Fruit fly (Drosophila melanogaster) ovary, adult (tissue): Measurements from ENCODE around the gene CG34309.
A peak's percentile ranks its signal among the peaks of the same experiment; 100 is the strongest.

Source experiments
- CG17801 ChIP-seq: fragments of 200-800 bp; optimal IDR thresholded peaks from 2 replicates; lab custom pipeline; 2019; ENCODE audit warnings: missing biosample characterization, mild to moderate bottlenecking, missing genetic modification characterization, moderate library complexity; ENCODE audit not compliant: partially characterized antibody

The CG34309 gene

DNA sequence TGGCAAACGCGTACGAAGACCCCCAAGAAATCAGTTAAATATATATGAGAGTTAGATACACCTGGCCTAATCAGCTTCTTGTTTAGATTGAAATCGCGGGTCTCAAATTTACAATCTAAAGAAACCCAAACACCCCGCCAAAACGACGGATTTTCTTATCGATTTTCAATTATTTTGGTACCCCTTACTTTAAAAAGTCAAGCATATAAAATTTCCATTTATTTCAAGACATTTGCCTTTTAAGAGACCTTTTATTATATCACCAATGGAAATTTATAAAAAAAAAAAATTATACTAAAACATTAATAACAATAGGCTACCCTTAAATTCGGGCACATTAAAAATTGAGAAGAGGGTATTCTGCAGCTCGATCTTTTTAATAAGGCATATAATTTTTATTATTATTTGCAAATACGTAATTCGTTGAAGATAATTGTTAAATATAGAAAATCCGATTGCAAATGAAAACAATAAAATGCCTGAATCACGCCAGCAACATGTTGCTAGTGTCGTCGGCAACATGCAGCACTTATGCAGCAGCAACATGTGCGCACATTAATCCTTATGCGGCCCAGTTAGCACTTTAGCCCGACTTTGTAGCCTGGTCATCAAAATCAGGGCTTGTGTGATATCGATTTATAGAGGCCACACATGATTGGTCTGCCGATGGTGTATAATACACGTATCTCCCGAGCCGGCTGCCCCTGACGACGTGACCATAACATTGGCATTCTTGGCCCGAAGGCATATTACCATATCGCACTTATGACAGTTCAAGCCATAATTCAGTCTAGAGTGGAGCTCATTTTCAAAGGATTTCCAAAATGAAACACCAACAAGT, at the start of gene CG34309, which contains the start of gene Lip3:
CG34309 (plus strand) TSS at position 791 of the 841 bp plus-strand sequence.
Lip3 (minus strand) TSS at position 65 of the 841 bp plus-strand sequence.
- no peak for TF ChIP-seq CG17801 (GFP tag; lab: Kevin White, UChicago)

DNA sequence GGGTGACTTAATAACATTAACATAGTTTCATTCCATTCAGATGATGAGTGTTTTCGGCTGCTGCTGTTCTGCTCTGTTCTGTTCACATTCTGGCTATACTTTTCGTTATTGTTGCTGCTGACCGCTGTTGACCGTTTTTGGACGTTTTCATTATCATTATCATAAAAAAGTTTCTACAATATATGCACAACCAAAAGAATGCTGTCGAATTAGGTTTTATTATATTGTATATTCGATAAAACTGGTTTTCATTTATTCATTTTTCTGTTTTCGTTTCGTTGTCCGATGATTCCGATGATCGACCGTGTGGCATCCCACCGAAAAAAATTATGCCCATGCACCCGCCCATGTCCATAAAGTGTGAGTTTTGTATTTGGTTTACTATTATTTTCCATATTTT, 39.4 kb upstream of the CG34309 start:
- TF ChIP-seq CG17801 (GFP tag; lab: Kevin White, UChicago) = no peak

DNA sequence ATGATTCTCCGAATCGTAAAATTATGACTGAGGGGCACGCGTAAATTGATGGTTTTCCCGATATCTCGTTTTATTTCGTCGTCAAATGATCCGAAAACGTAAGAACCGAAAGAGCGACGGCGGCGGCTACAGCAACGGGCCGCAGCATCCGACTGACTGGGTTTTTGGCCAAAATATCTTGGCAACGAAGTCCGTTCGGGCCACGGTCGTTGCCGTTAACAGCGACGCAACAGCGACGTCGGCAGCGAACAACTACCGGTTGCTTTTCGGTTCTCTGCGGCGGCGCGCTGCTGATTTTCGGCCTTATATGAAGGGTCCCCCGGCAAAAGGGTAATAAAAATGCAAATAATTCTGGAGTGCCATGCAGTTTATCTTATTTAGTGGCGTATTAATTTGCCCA, 38.4 kb upstream of the CG34309 start, which contains the start of gene PK2-R2:
PK2-R2 (minus strand) TSS at position 160 of the 400 bp plus-strand sequence.
- no peak for TF ChIP-seq CG17801 (GFP tag; lab: Kevin White, UChicago)

DNA sequence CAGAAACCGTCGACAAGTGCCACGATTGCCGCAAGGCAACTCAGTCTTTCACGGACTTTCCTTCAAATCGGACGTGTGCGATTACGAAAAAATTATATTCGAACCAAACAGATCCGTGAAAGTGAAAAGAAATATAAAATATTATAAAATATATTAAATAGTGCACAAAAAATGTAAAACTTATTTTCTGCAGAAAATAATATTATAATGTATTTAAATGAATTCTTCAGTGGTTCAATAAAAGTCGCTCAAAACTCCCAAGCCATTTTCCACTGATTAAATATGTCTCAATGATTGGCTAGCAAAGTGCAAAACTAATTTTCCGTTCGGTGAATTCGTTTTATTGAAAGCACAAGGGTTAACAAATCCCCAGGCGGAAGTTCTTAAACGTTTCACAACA, 34.4 kb upstream of the CG34309 start, which contains the start of gene PK2-R1:
PK2-R1 (plus strand) TSS at position 301 of the 400 bp plus-strand sequence.
- TF ChIP-seq CG17801 (GFP tag; lab: Kevin White, UChicago) = no peak

DNA sequence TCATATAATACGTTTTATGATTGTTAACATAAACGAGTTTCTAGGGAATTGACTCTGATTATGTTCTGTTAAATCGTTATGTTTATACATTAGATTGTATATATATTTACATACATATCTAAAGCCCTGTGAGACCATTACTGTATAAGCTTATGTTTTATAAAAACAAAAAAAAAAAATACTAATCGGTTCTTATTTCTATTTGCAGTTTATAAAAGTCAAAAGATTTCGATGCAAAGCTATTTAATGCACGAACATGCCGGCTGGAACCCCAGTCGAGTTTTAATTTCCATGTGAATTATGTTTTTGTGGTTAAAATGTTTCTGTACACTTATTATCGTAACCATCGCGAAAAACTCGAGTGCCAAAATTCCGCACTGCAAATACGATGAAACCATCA, 19.1 kb upstream of the CG34309 start, which contains the start of gene mthl12:
mthl12 (plus strand) TSS at position 301 of the 400 bp plus-strand sequence.
- no peak for TF ChIP-seq CG17801 (GFP tag; lab: Kevin White, UChicago)

DNA sequence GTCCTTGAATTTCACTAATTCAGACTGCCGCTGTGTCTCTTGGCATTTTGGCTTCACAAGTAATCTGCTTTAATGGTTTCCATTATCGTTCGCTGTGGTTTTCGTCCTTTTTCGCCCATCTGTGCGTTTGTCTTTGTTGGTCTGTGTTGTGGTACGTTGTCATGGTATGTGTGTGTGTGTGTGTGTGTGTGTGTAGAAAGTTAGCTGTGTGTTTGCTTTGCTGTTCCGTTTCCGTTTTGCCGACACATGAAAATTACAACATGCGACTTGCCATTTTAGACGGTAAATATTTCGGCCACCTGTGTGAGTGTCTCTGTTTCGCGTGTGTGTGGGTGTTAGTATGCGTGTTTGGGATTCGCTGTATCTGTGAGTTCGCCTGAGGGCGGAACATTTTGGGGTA, 15.5 kb upstream of the CG34309 start:
- TF ChIP-seq CG17801 (GFP tag; lab: Kevin White, UChicago) = no peak

DNA sequence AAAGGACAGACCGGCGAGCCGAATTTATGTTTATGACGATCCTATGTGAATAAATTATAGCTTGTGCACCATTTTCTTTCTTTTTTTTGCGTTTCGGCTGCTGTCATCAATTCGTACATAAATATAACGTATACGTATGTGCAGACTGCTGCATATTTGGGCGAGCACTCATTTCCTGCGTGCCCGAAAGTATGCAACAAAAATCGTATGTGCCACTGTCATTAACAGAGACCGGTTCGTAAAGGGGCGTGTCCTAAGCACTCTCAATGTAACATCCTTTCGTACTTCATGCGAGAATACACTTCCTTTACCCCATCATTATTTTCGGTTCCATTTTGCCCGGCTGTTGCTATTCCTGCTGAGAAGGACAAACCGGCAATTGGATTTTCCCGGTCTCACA, 12.3 kb upstream of the CG34309 start:
- TF ChIP-seq CG17801 (GFP tag; lab: Kevin White, UChicago) = no peak

DNA sequence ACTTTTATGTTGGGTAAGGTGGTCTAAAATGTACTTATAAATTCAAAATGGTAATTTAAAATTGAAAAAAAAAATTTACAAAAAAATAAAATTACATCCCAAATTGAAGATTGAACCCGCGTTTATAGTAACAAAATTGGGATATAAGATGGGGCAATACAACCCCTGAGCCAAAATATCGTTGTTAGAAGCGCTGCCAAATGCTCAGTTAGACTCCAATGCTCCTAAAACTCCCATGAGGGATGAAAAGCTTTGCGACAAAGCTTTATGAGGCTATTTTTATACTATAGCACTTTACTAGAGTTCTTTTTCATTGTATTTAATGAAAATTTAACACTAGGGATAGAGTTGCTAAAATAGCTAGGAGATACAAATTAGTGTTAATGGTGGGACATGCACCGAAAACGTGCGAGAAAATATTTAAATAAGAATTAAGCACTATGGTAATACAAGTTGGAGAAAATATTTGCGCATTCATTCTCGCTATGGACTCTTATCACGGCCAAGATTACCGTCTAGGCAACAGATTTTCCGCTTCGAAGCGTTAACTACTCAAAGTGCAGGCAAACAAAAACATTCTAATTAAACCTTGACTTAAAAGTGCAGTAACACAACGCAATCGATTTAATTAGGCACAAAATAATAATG, 9.0 kb upstream of the CG34309 start:
- no peak for TF ChIP-seq CG17801 (GFP tag; lab: Kevin White, UChicago)

DNA sequence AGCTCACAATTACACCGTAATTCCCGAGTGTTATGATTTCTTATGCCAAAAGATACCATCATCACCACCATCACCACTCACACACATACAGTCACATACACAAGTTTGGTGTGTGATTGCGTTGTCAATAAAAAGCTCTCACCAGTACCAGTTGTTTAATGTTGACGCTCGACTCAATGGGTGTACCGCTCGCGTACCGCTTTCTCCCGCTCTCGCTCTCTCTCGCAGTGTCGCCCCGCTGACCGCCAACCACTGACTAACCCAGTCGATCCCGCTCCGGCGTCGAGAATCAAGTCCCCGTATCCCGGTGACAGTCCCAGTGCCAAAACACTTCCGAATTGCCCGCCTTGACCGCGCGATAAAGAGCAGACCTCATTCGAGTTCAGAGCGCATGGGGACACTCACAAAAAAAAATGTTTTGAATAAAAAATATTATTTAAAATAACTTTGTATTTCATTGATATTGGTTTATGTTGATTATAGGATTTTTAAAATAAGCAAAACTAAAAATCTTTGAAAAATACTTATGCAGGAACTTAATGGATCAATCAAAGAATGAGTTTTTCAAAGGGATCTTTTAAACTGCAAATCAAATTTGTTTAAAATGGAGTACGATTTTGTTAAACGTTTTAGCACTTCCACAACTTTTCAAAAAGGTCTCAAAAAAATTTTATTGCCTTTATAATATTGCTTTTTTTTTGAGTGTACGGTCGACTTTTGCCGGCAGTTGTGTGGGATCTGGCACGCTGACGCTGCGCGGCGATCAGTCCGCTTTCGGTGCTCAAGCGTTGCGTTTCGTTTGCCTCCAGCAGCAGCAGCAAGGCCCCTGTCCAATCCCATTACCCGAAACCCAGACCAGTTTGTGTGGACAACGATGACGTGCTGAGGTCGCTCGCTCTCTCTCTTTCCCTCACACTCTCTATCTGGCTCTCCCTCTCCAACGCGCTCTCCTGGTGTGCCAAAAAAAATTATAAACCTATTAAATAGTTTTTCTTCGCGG, 8.0 kb upstream of the CG34309 start, which contains the start of gene Dic1:
Dic1 (plus strand) TSS at position 764 of the 1,000 bp plus-strand sequence.
- TF ChIP-seq CG17801 (GFP tag; lab: Kevin White, UChicago) = peak; percentile 95

DNA sequence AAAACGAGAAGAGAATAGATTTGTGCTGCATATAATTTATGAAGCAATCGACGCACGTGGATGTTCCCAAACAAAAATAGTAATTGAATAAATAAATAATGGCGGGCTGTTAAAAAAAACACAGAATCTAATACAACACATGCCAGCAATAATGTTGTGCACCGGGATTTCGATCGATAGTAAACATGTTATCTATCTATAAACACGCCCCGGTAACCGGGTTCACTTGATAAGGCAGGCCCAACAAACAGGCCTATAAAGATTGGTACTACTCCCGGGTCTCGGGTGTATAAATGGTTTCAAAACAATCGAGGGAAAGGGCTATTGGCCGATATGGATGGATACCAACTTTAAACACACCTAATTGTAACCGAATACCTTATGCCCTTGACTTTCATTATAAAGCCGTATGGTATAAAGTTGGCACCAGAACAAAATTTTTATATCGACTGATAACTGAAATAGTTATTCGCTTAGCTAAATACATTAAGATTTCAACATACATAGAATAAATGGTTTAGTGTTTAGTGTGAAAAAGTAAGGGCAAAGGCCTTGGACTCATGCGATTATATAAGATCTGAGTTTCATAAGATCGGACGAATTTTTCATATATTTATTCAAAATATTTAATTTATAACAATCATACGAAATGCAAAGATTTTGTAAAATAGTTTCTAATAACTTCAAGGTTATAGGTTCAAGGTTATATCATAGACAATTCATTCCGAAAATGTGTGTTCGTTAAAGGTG, 6.6 kb upstream of the CG34309 start:
- TF ChIP-seq CG17801 (GFP tag; lab: Kevin White, UChicago) = no peak

DNA sequence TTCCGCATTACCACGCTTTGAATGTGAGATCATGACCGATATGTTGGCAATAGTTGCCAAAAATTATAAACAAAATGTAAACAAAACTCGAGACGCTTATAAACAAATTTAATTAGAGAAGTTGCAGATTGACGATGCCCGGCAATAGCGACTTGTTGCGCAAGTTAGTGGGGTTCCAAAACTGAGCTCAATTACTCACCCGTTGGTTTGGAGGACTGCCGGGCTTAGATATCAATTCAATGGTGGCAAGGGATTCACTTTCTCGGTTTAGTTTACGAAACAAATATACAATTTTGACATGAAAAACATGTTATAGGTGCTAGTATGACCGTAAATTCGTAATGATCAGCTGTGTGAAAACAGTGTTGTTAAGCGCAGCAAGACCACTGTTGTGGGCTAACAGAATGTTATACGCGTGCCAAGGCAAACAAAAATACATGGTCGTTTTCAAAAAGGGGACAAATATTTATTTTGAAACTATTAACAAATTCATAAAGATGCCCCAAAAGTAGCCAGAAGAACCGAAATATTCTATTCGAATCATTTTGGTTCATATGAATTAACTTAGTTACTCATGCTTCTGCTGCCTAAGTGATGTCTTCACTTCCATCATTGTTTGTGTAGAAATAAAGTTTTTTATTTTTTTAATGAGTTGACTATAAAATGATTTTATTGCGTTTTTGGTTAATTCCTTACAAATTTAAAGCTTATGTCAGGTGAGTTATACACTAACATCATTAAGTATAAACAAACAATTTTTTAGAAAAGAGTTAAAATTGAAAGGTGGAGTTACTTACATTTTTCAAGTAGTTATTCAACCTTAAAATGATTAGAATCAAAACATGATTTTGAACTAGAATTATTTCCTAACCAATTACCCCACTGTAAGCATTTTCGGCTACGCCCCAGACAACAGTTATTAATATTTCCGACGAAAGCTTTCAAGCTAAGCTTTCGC, 5.6 kb upstream of the CG34309 start, which contains the start of gene Elp6:
Elp6 (minus strand) TSS at position 350 of the 958 bp plus-strand sequence.
- TF ChIP-seq CG17801 (GFP tag; lab: Kevin White, UChicago) = peak; percentile 36

DNA sequence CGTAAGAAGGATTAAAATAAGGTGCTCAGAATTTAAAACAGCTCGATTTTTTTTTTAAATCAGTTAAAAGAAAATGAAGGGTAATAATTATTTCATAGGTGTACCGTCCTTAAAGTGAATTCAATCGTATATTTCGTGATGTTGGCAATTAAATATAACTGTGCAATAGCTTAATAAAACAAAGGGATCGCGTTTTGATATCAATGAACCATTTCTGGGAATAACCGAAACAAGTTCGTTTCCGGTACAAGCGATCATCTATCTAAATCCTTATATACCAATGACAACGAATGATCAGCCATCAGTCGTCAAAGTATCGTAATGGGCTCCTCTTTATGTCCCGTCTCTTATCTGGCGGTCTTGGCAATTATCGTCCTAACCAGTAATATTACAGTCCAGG, 3.1 kb upstream of the CG34309 start, which contains the start of gene CheA87a:
CheA87a (plus strand) TSS at position 301 of the 400 bp plus-strand sequence.
- TF ChIP-seq CG17801 (GFP tag; lab: Kevin White, UChicago) = no peak
